Worm (Caenorhabditis elegans): Measurements from ENCODE around the gene nhr-238.

DNA sequence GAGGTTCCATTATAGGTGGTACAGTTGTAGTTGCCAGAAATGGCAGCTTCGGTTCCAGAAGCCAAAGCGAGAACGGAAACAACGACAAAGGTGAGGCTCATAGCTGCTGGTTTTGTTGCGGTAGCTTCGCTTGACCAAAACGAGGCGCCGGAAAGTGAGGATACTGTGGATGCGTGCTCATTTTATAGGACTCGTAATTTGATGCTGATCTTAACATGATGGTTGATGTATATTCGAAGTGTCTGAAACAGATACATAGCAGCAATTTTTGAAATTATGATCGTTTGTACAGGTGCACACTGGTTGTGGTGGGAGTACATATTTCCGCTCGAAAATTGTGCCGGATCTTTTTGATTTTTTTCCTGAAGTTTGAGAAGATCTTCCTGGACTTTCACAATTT, 1.9 kb upstream of the nhr-238 start, which contains the start of gene Y46H3D.8:
- TF ChIP-seq hlh-15 (tag; optimal IDR thresholded peaks at IDR 0.05) (no peak), fkh-10 (GFP tag; optimal IDR thresholded peaks at IDR 0.05) (no peak), elt-2 (tag; optimal IDR thresholded peaks at IDR 0.05) (no peak), madf-2 (tag; optimal IDR thresholded peaks at IDR 0.05) (no peak), lin-11 (tag; optimal IDR thresholded peaks at IDR 0.05) (no peak), F13H6.1 (tag; optimal IDR thresholded peaks at IDR 0.05) (no peak), gmeb-2 (tag; optimal IDR thresholded peaks at IDR 0.05) (no peak)
